Worm (Caenorhabditis elegans) whole organism, young adult: ENCODE measurements around the gene lys-5.

Experiments used
- F33H1.4 ChIP-seq: fragments of 200-800 bp; sonication (Bioruptor generic); IDR thresholded peaks from 2 replicates; pipeline ENCODE4 v1.3.6; 2022; ENCODE audit warnings: missing genetic modification reagents, missing genetic modification characterization, missing compliant biosample characterization
- efl-1 ChIP-seq: fragments of 150-350 bp; optimal IDR thresholded peaks from 2 replicates; lab custom pipeline; 2014; ENCODE audit warnings: missing biosample characterization, missing genetic modification reagents, missing genetic modification characterization
- egrh-3 ChIP-seq: fragments of 200-800 bp; sonication (Bioruptor generic); IDR thresholded peaks from 2 replicates; pipeline ENCODE4 v1.3.6; 2022; ENCODE audit warnings: missing genetic modification reagents, missing genetic modification characterization, missing compliant biosample characterization
- ets-4 ChIP-seq: fragments of 200-800 bp; sonication (Bioruptor generic); optimal IDR thresholded peaks from 2 replicates; lab custom pipeline; 2018; ENCODE audit warnings: mild to moderate bottlenecking, missing genetic modification characterization, missing compliant biosample characterization
- gei-17 ChIP-seq: fragments of 200-800 bp; sonication (Bioruptor generic); optimal IDR thresholded peaks from 2 replicates; lab custom pipeline; 2018; ENCODE audit warnings: mild to moderate bottlenecking, missing genetic modification characterization, missing compliant biosample characterization
- hmg-1.2 ChIP-seq: fragments of 200-800 bp; sonication (Bioruptor generic); IDR thresholded peaks from 2 replicates; pipeline ENCODE4 v1.3.6; 2022; ENCODE audit warnings: missing genetic modification reagents, missing genetic modification characterization, missing compliant biosample characterization
- madf-3 ChIP-seq: fragments of 200-800 bp; sonication (Bioruptor generic); IDR thresholded peaks from 2 replicates; pipeline ENCODE4 v1.3.6; 2022; ENCODE audit warnings: missing genetic modification reagents, missing genetic modification characterization, missing compliant biosample characterization
- nfya-1 ChIP-seq: sonication (generic microtip); optimal IDR thresholded peaks from 2 replicates; lab custom pipeline; 2017; ENCODE audit warnings: antibody characterized with exemption, missing compliant biosample characterization, missing genetic modification characterization, borderline replicate concordance; ENCODE audit not compliant: insufficient read depth
- rec-8 ChIP-seq, 2 experiments: sonication (generic microtip); optimal IDR thresholded peaks; 2 replicates each; lab custom pipeline; 2016; ENCODE audit warnings: mild to moderate bottlenecking in 2 of 2, missing genetic modification characterization in 2 of 2, missing genetic modification reagents in 2 of 2, missing genotype in 2 of 2, missing biosample characterization in 1 of 2, missing compliant biosample characterization in 1 of 2, moderate library complexity in 1 of 2
- sea-2 ChIP-seq: fragments of 200-800 bp; sonication (Bioruptor generic); IDR thresholded peaks from 2 replicates; pipeline ENCODE4 v1.3.6; 2022; ENCODE audit warnings: missing genetic modification characterization, missing compliant biosample characterization
- snpc-4 ChIP-seq, 5 experiments: fragments of 150-350 bp in 1 of 5; sonication (generic microtip) in 4 of 5; optimal IDR thresholded peaks; 2 replicates each; lab custom pipeline; 2014 to 2018; ENCODE audit warnings: missing genetic modification characterization in 5 of 5, missing biosample characterization in 3 of 5, antibody characterized with exemption in 2 of 5, mild to moderate bottlenecking in 2 of 5, missing compliant biosample characterization in 2 of 5, missing genotype in 2 of 5, moderate library complexity in 2 of 5, missing genetic modification reagents in 1 of 5
- zfh-2 ChIP-seq: fragments of 200-800 bp; sonication (Bioruptor generic); conservative IDR thresholded peaks from 2 replicates; pipeline ENCODE4 v1.3.6; 2022; ENCODE audit warnings: missing genetic modification reagents, missing genetic modification characterization, missing compliant biosample characterization
- ztf-26 ChIP-seq: sonication (generic microtip); optimal IDR thresholded peaks from 2 replicates; lab custom pipeline; 2017; ENCODE audit warnings: missing genetic modification characterization, missing compliant biosample characterization

- TF ChIP-seq snpc-4 (GFP tag; optimal IDR thresholded peaks at IDR 0.05; lab: Kevin White, UChicago) (no peak), snpc-4 (tag; optimal IDR thresholded peaks at IDR 0.05; lab: Kevin White, UChicago) (no peak), madf-3 (GFP tag; lab: Robert Waterston, UW) (no peak), ets-4 (GFP tag; lab: Kevin White, UChicago) (no peak), gei-17 (GFP tag; lab: Kevin White, UChicago) (no peak), egrh-3 (GFP tag; lab: Robert Waterston, UW) (no peak), sea-2 (GFP tag; lab: Robert Waterston, UW) (no peak), ztf-26 (tag; lab: Kevin White, UChicago) (no peak), efl-1 (GFP tag; lab: Kevin White, UChicago) (no peak), rec-8 (tag; optimal IDR thresholded peaks at IDR 0.05; lab: Kevin White, UChicago) (no peak), F33H1.4 (GFP tag; lab: Robert Waterston, UW) (no peak), hmg-1.2 (GFP tag; lab: Robert Waterston, UW) (no peak), nfya-1 (tag; lab: Kevin White, UChicago) (no peak), zfh-2 (GFP tag; lab: Robert Waterston, UW) (no peak)
Measured at ce11 chrIV:11584853-11585252, 40.5 kb downstream of the lys-5 start.
